Fruit fly (Drosophila melanogaster) whole organism, embryonic: ENCODE results near the gene ovm.

Experiments used
- CG18262 ChIP-seq: fragments of 200-800 bp; optimal IDR thresholded peaks from 3 replicates; lab custom pipeline; 2019; ENCODE audit warnings: missing biosample characterization, mild to moderate bottlenecking, missing genetic modification characterization, moderate library complexity
- CG2889 ChIP-seq: fragments of 200-800 bp; sonication (Bioruptor generic); IDR thresholded peaks from 3 replicates; pipeline ENCODE4 v1.3.6; 2022; ENCODE audit warnings: missing biosample characterization, missing genetic modification characterization
- Fer1 ChIP-seq: fragments of 200-800 bp; sonication (Bioruptor generic); optimal IDR thresholded peaks from 2 replicates; lab custom pipeline; 2017; ENCODE audit warnings: missing biosample characterization, mild to moderate bottlenecking, missing genetic modification characterization
- HLHmδ ChIP-seq: fragments of 200-800 bp; sonication (Bioruptor generic); optimal IDR thresholded peaks from 2 replicates; lab custom pipeline; 2018; ENCODE audit warnings: missing biosample characterization, mild to moderate bottlenecking, missing genetic modification characterization, moderate library complexity
- Kr ChIP-seq: fragments of 200-800 bp; sonication (Bioruptor generic); optimal IDR thresholded peaks from 2 replicates; lab custom pipeline; 2017; ENCODE audit warnings: missing biosample characterization, mild to moderate bottlenecking, missing genetic modification characterization
- Med ChIP-seq: fragments of 200-800 bp; sonication (Bioruptor generic); peaks from one replicate; lab custom pipeline; 2016; ENCODE audit warnings: missing biosample characterization, missing genetic modification characterization, mild to moderate bottlenecking, inconsistent platforms, moderate library complexity
- fd3F ChIP-seq: fragments of 200-800 bp; sonication (Bioruptor generic); optimal IDR thresholded peaks from 2 replicates; lab custom pipeline; 2018; ENCODE audit warnings: missing biosample characterization, mild to moderate bottlenecking, missing genetic modification characterization, moderate library complexity
- ro ChIP-seq: fragments of 200-800 bp; sonication (Bioruptor generic); IDR thresholded peaks from 2 replicates; pipeline ENCODE4 v1.3.6; 2022; ENCODE audit warnings: missing biosample characterization, missing genetic modification characterization
- ttk ChIP-seq: fragments of 200-800 bp; sonication (Bioruptor generic); IDR thresholded peaks from 2 replicates; pipeline ENCODE4 v2.1.2; 2022; ENCODE audit warnings: missing biosample characterization, missing genetic modification characterization

dm6 chr2L:130691-131090 is 10.1 kb downstream of the ovm start, which contains the start of gene CG3164:
- TF ChIP-seq Kr (GFP tag; lab: Kevin White, UChicago) (no peak), CG18262 (tag; lab: Kevin White, UChicago) (no peak), HLHmδ (no peak), Med (GFP tag; lab: Kevin White, UChicago) (no peak), ro (GFP tag; lab: Robert Waterston, UW) (no peak), CG2889 (GFP tag; lab: Robert Waterston, UW) (no peak), fd3F (GFP tag; lab: Kevin White, UChicago) (no peak), Fer1 (GFP tag; lab: Kevin White, UChicago) (no peak), ttk (GFP tag; lab: Robert Waterston, UW) (no peak)
